Worm (Caenorhabditis elegans): ENCODE measurements around the gene ZK892.3.

ce11 chrII:9990812-9991211, 10.8 kb upstream of the ZK892.3 start, which contains the start of gene lec-3:
- no peak for TF ChIP-seq scrt-1 (GFP tag; IDR thresholded peaks at IDR 0.05)
- no peak for TF ChIP-seq aly-1 (tag; optimal IDR thresholded peaks at IDR 0.05)
- no peak for TF ChIP-seq sea-1 (GFP tag; conservative IDR thresholded peaks at IDR 0.05)
